Worm (Caenorhabditis elegans): ENCODE measurements around the gene C03B1.10.

The C03B1.10 gene

ce11 chrX:6345785-6346184, 11.9 kb downstream of the C03B1.10 start:
- TF ChIP-seq blmp-1 (tag; optimal IDR thresholded peaks at IDR 0.05) (no peak), drap-1 (GFP tag; optimal IDR thresholded peaks at IDR 0.05) (no peak)

- no peak for TF ChIP-seq bed-3 (GFP tag; optimal IDR thresholded peaks at IDR 0.05)
- no peak for TF ChIP-seq unc-62 (GFP tag; optimal IDR thresholded peaks at IDR 0.05)
- no peak for TF ChIP-seq ceh-83 (GFP tag; optimal IDR thresholded peaks at IDR 0.05)
- no peak for TF ChIP-seq ces-1 (GFP tag; optimal IDR thresholded peaks at IDR 0.05)
- TF ChIP-seq snpc-4 (tag; optimal IDR thresholded peaks at IDR 0.05): no peak
- TF ChIP-seq nhr-12 (tag; optimal IDR thresholded peaks at IDR 0.05): no peak
- no peak for TF ChIP-seq mls-2 (tag; optimal IDR thresholded peaks at IDR 0.05)
- peak; percentile 48 for TF ChIP-seq nhr-2 (tag; optimal IDR thresholded peaks at IDR 0.05)
- no peak for TF ChIP-seq elt-3 (tag; optimal IDR thresholded peaks at IDR 0.05)
Measured at ce11 chrX:6341513-6341912, 16.2 kb downstream of the C03B1.10 start, which contains the start of gene C03B1.7. Gene C03B1.7, plus strand, starts transcription at chrX:6341813.

ce11 chrX:6338446-6338845, 19.2 kb downstream of the C03B1.10 start:
- no peak for TF ChIP-seq cnd-1 (tag; optimal IDR thresholded peaks at IDR 0.05)
- no peak for TF ChIP-seq lin-13 (tag; optimal IDR thresholded peaks at IDR 0.05)
- TF ChIP-seq ceh-39 (tag; optimal IDR thresholded peaks at IDR 0.05): no peak

ce11 chrX:6337951-6338350, 19.7 kb downstream of the C03B1.10 start, which contains the start of gene C03B1.13:
Gene C03B1.13, minus strand, starts transcription at chrX:6338051.
- TF ChIP-seq hlh-1 (tag; optimal IDR thresholded peaks at IDR 0.05) (no peak), elt-3 (tag; optimal IDR thresholded peaks at IDR 0.05) (no peak), snpc-4 (tag; optimal IDR thresholded peaks at IDR 0.05) (no peak), nhr-237 (tag; optimal IDR thresholded peaks at IDR 0.05) (no peak), elt-1 (tag; optimal IDR thresholded peaks at IDR 0.05; ENCODE audit: borderline replicate concordance, insufficient read depth) (no peak), unc-39 (tag; optimal IDR thresholded peaks at IDR 0.05) (no peak), ztf-11 (tag; optimal IDR thresholded peaks at IDR 0.05) (no peak), drap-1 (GFP tag; optimal IDR thresholded peaks at IDR 0.05) (no peak), sptf-1 (tag; optimal IDR thresholded peaks at IDR 0.05) (no peak)

- TF ChIP-seq flh-1 (GFP tag; optimal IDR thresholded peaks at IDR 0.05) (no peak), nhr-76 (tag; optimal IDR thresholded peaks at IDR 0.05) (no peak), lin-32 (GFP tag; optimal IDR thresholded peaks at IDR 0.05) (no peak), sptf-1 (tag; optimal IDR thresholded peaks at IDR 0.05) (no peak), ceh-83 (GFP tag; optimal IDR thresholded peaks at IDR 0.05) (no peak), drap-1 (GFP tag; optimal IDR thresholded peaks at IDR 0.05) (no peak), unc-39 (tag; optimal IDR thresholded peaks at IDR 0.05) (no peak), nhr-237 (tag; optimal IDR thresholded peaks at IDR 0.05) (no peak), ceh-39 (tag; optimal IDR thresholded peaks at IDR 0.05) (no peak), blmp-1 (tag; optimal IDR thresholded peaks at IDR 0.05) (no peak), bed-3 (GFP tag; optimal IDR thresholded peaks at IDR 0.05) (no peak), snpc-4 (tag; optimal IDR thresholded peaks at IDR 0.05) (no peak), mab-5 (tag; optimal IDR thresholded peaks at IDR 0.05) (no peak), nhr-2 (tag; optimal IDR thresholded peaks at IDR 0.05) (no peak), lsy-2 (tag; optimal IDR thresholded peaks at IDR 0.05) (no peak), zip-8 (tag; optimal IDR thresholded peaks at IDR 0.05) (no peak), mep-1 (tag; optimal IDR thresholded peaks at IDR 0.05) (no peak)
Measured at ce11 chrX:6337338-6337737, 20.3 kb downstream of the C03B1.10 start.

ce11 chrX:6334602-6335001, 23.1 kb downstream of the C03B1.10 start:
- TF ChIP-seq unc-62 (GFP tag; optimal IDR thresholded peaks at IDR 0.05) (no peak), cnd-1 (tag; optimal IDR thresholded peaks at IDR 0.05) (no peak), ceh-83 (GFP tag; optimal IDR thresholded peaks at IDR 0.05) (no peak), tbx-8 (GFP tag; optimal IDR thresholded peaks at IDR 0.05) (no peak), ces-1 (GFP tag; optimal IDR thresholded peaks at IDR 0.05) (no peak), lin-32 (GFP tag; optimal IDR thresholded peaks at IDR 0.05) (no peak), mep-1 (tag; optimal IDR thresholded peaks at IDR 0.05) (no peak), lin-13 (tag; optimal IDR thresholded peaks at IDR 0.05) (no peak), nhr-12 (tag; optimal IDR thresholded peaks at IDR 0.05) (no peak), pha-4 (tag; optimal IDR thresholded peaks at IDR 0.05) (no peak), zip-8 (tag; optimal IDR thresholded peaks at IDR 0.05) (no peak), ceh-39 (tag; optimal IDR thresholded peaks at IDR 0.05) (no peak), mab-5 (tag; optimal IDR thresholded peaks at IDR 0.05) (no peak), nhr-76 (tag; optimal IDR thresholded peaks at IDR 0.05) (no peak), drap-1 (GFP tag; optimal IDR thresholded peaks at IDR 0.05) (no peak), ham-2 (GFP tag; optimal IDR thresholded peaks at IDR 0.05) (no peak), unc-39 (tag; optimal IDR thresholded peaks at IDR 0.05) (no peak), blmp-1 (tag; optimal IDR thresholded peaks at IDR 0.05) (no peak), hlh-1 (tag; optimal IDR thresholded peaks at IDR 0.05) (no peak), elt-1 (tag; optimal IDR thresholded peaks at IDR 0.05; ENCODE audit: borderline replicate concordance, insufficient read depth) (no peak)
